Worm (Caenorhabditis elegans): Measurements from ENCODE around the gene ddr-1.

DNA sequence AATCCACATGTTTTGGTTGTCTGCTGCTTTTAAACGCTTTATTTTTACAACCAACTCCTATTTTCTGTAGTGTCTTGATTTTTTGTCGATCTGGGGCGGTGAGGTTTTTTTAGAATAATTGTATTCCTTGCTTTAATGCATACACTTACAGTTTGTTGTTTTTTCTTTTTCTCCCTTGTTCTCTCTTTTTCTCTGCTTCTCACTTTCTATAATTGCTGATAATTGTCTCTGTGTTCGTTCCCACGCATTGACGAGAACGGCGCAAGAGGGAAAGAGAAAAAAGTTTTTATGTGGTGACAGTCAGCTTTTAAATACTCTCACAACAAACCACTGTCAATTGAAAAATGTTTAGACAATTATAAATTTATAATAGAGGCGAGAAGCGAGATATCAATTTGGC is 2.3 kb upstream of the ddr-1 start:
- TF ChIP-seq pag-3 (tag; optimal IDR thresholded peaks at IDR 0.05; ENCODE audit: borderline replicate concordance) (no peak), ama-1 (optimal IDR thresholded peaks at IDR 0.05) (no peak), dve-1 (tag; optimal IDR thresholded peaks at IDR 0.05) (no peak), ahr-1 (tag; optimal IDR thresholded peaks at IDR 0.05) (no peak), ceh-2 (tag; optimal IDR thresholded peaks at IDR 0.05) (no peak), unc-55 (GFP tag; optimal IDR thresholded peaks at IDR 0.05) (no peak), zip-5 (tag; optimal IDR thresholded peaks at IDR 0.05) (no peak), fkh-6 (tag; optimal IDR thresholded peaks at IDR 0.05) (no peak), lim-6 (tag; optimal IDR thresholded peaks at IDR 0.05) (no peak), unc-86 (tag; optimal IDR thresholded peaks at IDR 0.05) (no peak), pqm-1 (tag; optimal IDR thresholded peaks at IDR 0.05) (no peak), elt-2 (tag; optimal IDR thresholded peaks at IDR 0.05) (no peak), ceh-19 (GFP tag; optimal IDR thresholded peaks at IDR 0.05) (no peak), ceh-34 (tag; optimal IDR thresholded peaks at IDR 0.05) (no peak)
